Worm (Caenorhabditis elegans): ENCODE measurements around the gene idpa-2.
A peak's percentile ranks its signal among the peaks of the same experiment; 100 is the strongest.

Gene idpa-2

DNA sequence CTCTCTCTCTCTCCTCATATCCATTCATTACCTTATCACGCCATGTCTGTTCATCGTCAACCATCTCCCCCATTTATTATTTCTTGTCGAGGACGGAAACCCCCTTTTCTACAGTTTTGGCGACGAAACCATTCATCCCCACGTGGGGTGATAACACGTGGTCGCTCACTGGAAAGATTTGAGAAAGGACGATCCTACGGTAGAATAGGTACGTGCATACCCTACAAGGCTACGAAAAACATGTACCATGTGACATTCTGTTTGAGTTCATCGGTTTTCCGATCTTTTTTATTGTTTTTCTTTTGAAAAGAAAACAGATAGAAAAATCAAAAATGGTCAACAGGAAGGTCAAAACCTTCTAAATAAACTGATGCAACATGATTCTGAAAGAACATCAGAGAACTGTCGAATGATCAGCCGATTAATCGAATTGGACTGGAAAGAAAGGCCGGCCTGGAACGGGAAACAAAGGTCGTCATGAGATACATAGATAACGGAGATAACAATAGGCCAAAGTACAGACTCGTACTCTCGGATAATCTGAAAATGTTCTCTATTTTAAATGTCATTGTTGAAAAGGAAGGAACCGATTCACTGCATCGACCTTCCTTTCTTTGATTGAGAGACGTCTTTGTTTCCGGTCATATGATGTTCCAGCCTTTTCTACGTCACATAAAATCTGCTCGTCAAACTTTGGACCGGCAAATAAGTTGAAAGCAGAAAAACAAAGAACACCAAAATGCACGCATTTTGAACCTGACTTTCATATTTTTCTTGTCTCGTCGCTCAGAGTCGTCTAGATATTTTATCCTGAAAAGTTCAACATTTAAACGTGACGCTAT is 50.3 kb downstream of the idpa-2 start (continued):
- TF ChIP-seq unc-130 (tag; optimal IDR thresholded peaks at IDR 0.05), result peak; percentile 81
- TF ChIP-seq fkh-8 (tag; optimal IDR thresholded peaks at IDR 0.05), result no peak
- TF ChIP-seq ets-5 (GFP tag; IDR thresholded peaks at IDR 0.05), result no peak
- peak; percentile 53 for TF ChIP-seq lin-13 (GFP tag; optimal IDR thresholded peaks at IDR 0.05)
- TF ChIP-seq nhr-11 (tag; optimal IDR thresholded peaks at IDR 0.05), result peak; percentile 70
- no peak for TF ChIP-seq F16B12.6 (tag; optimal IDR thresholded peaks at IDR 0.05)
- TF ChIP-seq pag-3 (tag; optimal IDR thresholded peaks at IDR 0.05; ENCODE audit: borderline replicate concordance, insufficient read depth), result no peak
- no peak for TF ChIP-seq hlh-17 (GFP tag; optimal IDR thresholded peaks at IDR 0.05; ENCODE audit: borderline replicate concordance)
- TF ChIP-seq mef-2 (tag; optimal IDR thresholded peaks at IDR 0.05), result no peak
- TF ChIP-seq aly-2 (tag; optimal IDR thresholded peaks at IDR 0.05), result no peak
- no peak for TF ChIP-seq pqm-1 (tag; optimal IDR thresholded peaks at IDR 0.05)
- no peak for TF ChIP-seq jun-1 (tag; optimal IDR thresholded peaks at IDR 0.05)
- no peak for TF ChIP-seq unc-30 (tag; optimal IDR thresholded peaks at IDR 0.05)
- TF ChIP-seq nhr-20 (tag; optimal IDR thresholded peaks at IDR 0.05), result peak; percentile 97
- TF ChIP-seq C04F5.9 (tag; optimal IDR thresholded peaks at IDR 0.05), result no peak
- TF ChIP-seq nhr-71 (tag; optimal IDR thresholded peaks at IDR 0.05), result peak; percentile 94
- TF ChIP-seq isw-1 (GFP tag; IDR thresholded peaks at IDR 0.05), result no peak
- peak; percentile 58 for TF ChIP-seq xbp-1 (tag; optimal IDR thresholded peaks at IDR 0.05)
- 0 out of 2 replicates have a peak, but pooled peaks have one; percentile 49 for TF ChIP-seq mab-9 (GFP tag; IDR thresholded peaks at IDR 0.05)
- peak; percentile 55 for TF ChIP-seq ztf-4 (tag; optimal IDR thresholded peaks at IDR 0.05)
- TF ChIP-seq efl-3 (GFP tag; optimal IDR thresholded peaks at IDR 0.05), result no peak
- TF ChIP-seq blmp-1 (tag; optimal IDR thresholded peaks at IDR 0.05), result peak; percentile 91
- TF ChIP-seq nhr-237 (tag; optimal IDR thresholded peaks at IDR 0.05), result no peak
- TF ChIP-seq vab-15 (tag; optimal IDR thresholded peaks at IDR 0.05), result peak; percentile 6
- no peak for TF ChIP-seq nhr-84 (tag; optimal IDR thresholded peaks at IDR 0.05)
- no peak for TF ChIP-seq unc-62 (GFP tag; optimal IDR thresholded peaks at IDR 0.05)
